Fruit fly (Drosophila melanogaster) whole organism, pupa: ENCODE results near the gene heix.
A peak's percentile ranks its signal among the peaks of the same experiment; 100 is the strongest.

ENCODE experiments used
- CG10348 ChIP-seq: fragments of 200-800 bp; sonication (Bioruptor generic); IDR thresholded peaks from 2 replicates; pipeline ENCODE4 v1.3.6; 2022; ENCODE audit warnings: missing biosample characterization, missing genetic modification characterization
- CG12605 ChIP-seq: fragments of 200-800 bp; sonication (Bioruptor generic); IDR thresholded peaks from 2 replicates; pipeline ENCODE4 v1.3.6; 2022; ENCODE audit warnings: missing biosample characterization, missing genetic modification characterization
- CG13204 ChIP-seq: fragments of 200-800 bp; sonication (Bioruptor generic); optimal IDR thresholded peaks from 2 replicates; lab custom pipeline; 2018; ENCODE audit warnings: missing biosample characterization, mild to moderate bottlenecking, missing genetic modification characterization, moderate library complexity
- CG14655 ChIP-seq: fragments of 200-800 bp; sonication (Bioruptor generic); optimal IDR thresholded peaks from 3 replicates; lab custom pipeline; 2017; ENCODE audit warnings: mild to moderate bottlenecking, missing biosample characterization, missing genetic modification reagents, missing genetic modification characterization
- CG15710 ChIP-seq: fragments of 200-800 bp; sonication (Bioruptor generic); optimal IDR thresholded peaks from 2 replicates; lab custom pipeline; 2018; ENCODE audit warnings: missing biosample characterization, mild to moderate bottlenecking, missing genetic modification characterization, moderate library complexity
- CG17806 ChIP-seq: fragments of 200-800 bp; sonication (Bioruptor generic); optimal IDR thresholded peaks from 2 replicates; lab custom pipeline; 2018; ENCODE audit warnings: missing biosample characterization, mild to moderate bottlenecking, missing genetic modification characterization, moderate library complexity
- CG32121 ChIP-seq: fragments of 200-800 bp; sonication (Bioruptor generic); IDR thresholded peaks from 2 replicates; pipeline ENCODE4 v1.3.6; 2022; ENCODE audit warnings: missing biosample characterization, missing genetic modification characterization
- CG34367 ChIP-seq: fragments of 200-800 bp; sonication (Bioruptor generic); optimal IDR thresholded peaks from 2 replicates; lab custom pipeline; 2018; ENCODE audit warnings: missing biosample characterization, mild to moderate bottlenecking, missing genetic modification characterization
- CG4496 ChIP-seq: fragments of 200-800 bp; sonication (Bioruptor generic); IDR thresholded peaks from 3 replicates; pipeline ENCODE4 v1.3.6; 2022; ENCODE audit warnings: missing biosample characterization, missing genetic modification characterization
- CG8159 ChIP-seq: fragments of 200-800 bp; sonication (Bioruptor generic); optimal IDR thresholded peaks from 3 replicates; lab custom pipeline; 2018; ENCODE audit warnings: missing biosample characterization, mild to moderate bottlenecking, missing genetic modification characterization, moderate library complexity
- CG8301 ChIP-seq: fragments of 200-800 bp; sonication (Bioruptor generic); optimal IDR thresholded peaks from 2 replicates; lab custom pipeline; 2018; ENCODE audit warnings: missing biosample characterization, mild to moderate bottlenecking, missing genetic modification characterization
- CG9948 ChIP-seq: fragments of 200-800 bp; sonication (Bioruptor generic); optimal IDR thresholded peaks from 2 replicates; lab custom pipeline; 2018; ENCODE audit warnings: missing biosample characterization, mild to moderate bottlenecking, missing genetic modification characterization, moderate library complexity
- D1 ChIP-seq: fragments of 200-800 bp; sonication (Bioruptor generic); optimal IDR thresholded peaks from 2 replicates; lab custom pipeline; 2018; ENCODE audit warnings: missing biosample characterization, mild to moderate bottlenecking, missing genetic modification characterization, moderate library complexity
- EcR ChIP-seq: fragments of 200-800 bp; sonication (Bioruptor generic); optimal IDR thresholded peaks from 3 replicates; lab custom pipeline; 2019; ENCODE audit warnings: missing biosample characterization, missing genetic modification characterization, mild to moderate bottlenecking, moderate library complexity, missing genetic modification reagents
- Ets98B ChIP-seq: fragments of 200-800 bp; sonication (Bioruptor generic); IDR thresholded peaks from 2 replicates; pipeline ENCODE4 v1.3.6; 2022; ENCODE audit warnings: missing biosample characterization, missing genetic modification characterization
- Pif1A ChIP-seq: fragments of 200-800 bp; sonication (Bioruptor generic); optimal IDR thresholded peaks from 3 replicates; lab custom pipeline; 2016; ENCODE audit warnings: missing biosample characterization, missing genetic modification characterization
- Pif1B ChIP-seq: fragments of 200-800 bp; sonication (Bioruptor generic); optimal IDR thresholded peaks from 3 replicates; lab custom pipeline; 2016; ENCODE audit warnings: missing biosample characterization, missing genetic modification characterization
- Snoo ChIP-seq: fragments of 200-800 bp; sonication (Bioruptor generic); optimal IDR thresholded peaks from 3 replicates; lab custom pipeline; 2017; ENCODE audit warnings: missing biosample characterization, mild to moderate bottlenecking, missing genetic modification characterization, inconsistent platforms
- fd96Ca ChIP-seq: fragments of 200-800 bp; sonication (Bioruptor generic); IDR thresholded peaks from 3 replicates; pipeline ENCODE4 v1.3.6; 2022; ENCODE audit warnings: missing biosample characterization, missing genetic modification characterization
- gl ChIP-seq: fragments of 200-800 bp; sonication (Bioruptor generic); optimal IDR thresholded peaks from 2 replicates; lab custom pipeline; 2018; ENCODE audit warnings: missing biosample characterization, mild to moderate bottlenecking, missing genetic modification characterization
- rn ChIP-seq: fragments of 200-800 bp; sonication (Bioruptor generic); IDR thresholded peaks from 2 replicates; pipeline ENCODE4 v1.3.6; 2022; ENCODE audit warnings: missing biosample characterization, missing genetic modification characterization

Gene heix

DNA sequence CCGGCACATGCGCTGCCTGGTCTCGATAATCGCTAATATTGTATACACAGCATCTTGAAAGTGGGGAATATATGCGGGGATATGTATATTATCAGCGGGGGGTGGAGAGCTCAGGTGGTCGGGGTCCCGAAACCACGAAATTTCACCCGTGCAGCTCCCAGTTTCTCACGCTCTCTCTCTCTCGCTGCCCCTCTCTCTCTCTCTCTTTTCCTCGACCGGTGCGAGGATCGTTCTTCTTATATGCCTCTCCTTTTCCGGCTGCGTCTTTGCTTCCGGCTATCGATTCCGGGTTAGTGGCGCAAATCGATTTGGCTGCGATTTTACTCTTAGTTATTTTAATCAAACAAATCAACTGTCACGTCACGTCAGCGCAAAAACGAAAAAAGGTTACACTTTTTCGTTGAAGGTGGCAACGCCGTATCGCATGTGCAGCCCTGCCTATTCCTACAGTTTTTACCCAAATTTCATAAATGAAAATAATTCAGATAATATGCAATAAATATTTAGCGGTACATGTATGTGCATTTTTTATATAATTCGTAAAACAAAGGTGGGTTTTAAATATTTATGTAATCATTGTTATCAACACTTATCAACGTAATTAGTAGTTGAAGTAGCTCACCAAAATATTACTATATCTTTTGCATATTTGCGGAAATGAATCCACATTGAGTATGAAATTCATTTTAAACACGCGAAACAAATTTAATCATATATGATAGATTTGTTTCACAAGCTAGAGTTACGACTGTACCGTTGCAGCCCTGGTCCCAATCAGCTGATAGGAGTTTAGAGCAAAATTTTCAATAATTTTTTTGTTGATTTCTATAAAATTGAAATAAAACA, at the start of gene heix, which contains the start of gene CG17328:
heix (minus strand) TSS at position 393 of the 846 bp plus-strand sequence.
CG17328 (plus strand) TSS at position 478 of the 846 bp plus-strand sequence.
- TF ChIP-seq Snoo (peak; percentile 64), EcR (GFP tag; lab: Kevin White, UChicago) (no peak), Ets98B (peak; percentile 27; the same call in 1 of the 2 replicates), CG13204 (GFP tag; lab: Kevin White, UChicago) (no peak), CG17806 (tag; lab: Kevin White, UChicago) (peak; percentile 62), Pif1A (no peak), CG14655 (no peak), CG15710 (peak; percentile 74), CG9948 (peak; percentile 59), CG4496 (GFP tag; lab: Robert Waterston, UW) (peak; percentile 69), D1 (tag; lab: Kevin White, UChicago) (no peak), CG10348 (GFP tag; lab: Robert Waterston, UW) (0 out of 2 replicates have a peak, but pooled peaks have one; percentile 16), CG8301 (tag; lab: Kevin White, UChicago) (peak; percentile 59), fd96Ca (GFP tag; lab: Robert Waterston, UW) (no peak), rn (GFP tag; lab: Robert Waterston, UW) (0 out of 2 replicates have a peak, but pooled peaks have one; percentile 40), gl (tag; lab: Kevin White, UChicago) (no peak), CG12605 (GFP tag; lab: Robert Waterston, UW) (no peak), CG8159 (peak; percentile 73), CG32121 (GFP tag; lab: Robert Waterston, UW) (peak; percentile 14; the same call in 1 of the 2 replicates), CG34367 (peak; percentile 56), Pif1B (GFP tag; lab: Kevin White, UChicago) (no peak)

DNA sequence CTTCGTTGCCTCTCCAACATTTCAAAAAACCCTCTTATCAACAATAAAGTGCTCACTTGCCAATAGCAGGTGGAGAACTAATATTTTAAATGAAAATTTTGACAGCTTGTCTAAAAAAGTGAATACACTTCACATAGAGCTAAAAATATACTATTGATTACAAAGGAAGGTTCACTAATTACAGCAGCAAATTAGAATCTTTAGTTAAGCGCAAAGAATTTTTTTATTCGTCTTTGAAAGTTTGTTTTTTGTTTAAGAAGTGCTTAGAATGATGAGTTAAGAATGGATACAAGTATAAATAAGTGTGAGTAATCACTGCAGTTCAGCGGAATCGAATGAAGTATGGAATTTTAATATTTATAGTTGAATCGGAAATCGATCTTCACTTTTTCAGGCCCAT, 42.6 kb upstream of the heix start, which contains the start of gene CG44405:
CG44405 (minus strand) TSS at position 101 of the 400 bp plus-strand sequence.
- TF ChIP-seq CG8159 (no peak), CG9948 (no peak), CG17806 (tag; lab: Kevin White, UChicago) (no peak)

DNA sequence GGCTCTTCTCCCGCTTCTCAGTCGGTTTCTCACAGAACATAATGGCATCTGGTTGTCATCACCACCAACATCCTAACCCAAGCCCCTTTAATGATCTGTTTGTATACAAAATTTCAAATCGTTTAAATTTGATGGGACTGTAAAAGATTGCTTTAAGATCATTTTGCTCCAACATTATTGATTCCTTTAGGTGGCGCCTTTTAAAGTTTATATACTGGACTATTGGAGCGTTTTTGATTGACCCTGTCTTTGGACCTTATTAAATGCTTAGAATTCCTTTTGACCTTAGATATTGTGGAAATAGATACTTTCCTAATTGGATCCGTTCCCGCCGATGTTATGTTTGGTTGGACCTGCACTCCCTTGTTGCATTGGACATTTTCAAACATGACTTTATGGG, 40.6 kb upstream of the heix start, which contains the start of gene CG42266:
CG42266 (minus strand) TSS at position 101 of the 400 bp plus-strand sequence.
- TF ChIP-seq CG34367, result no peak
- TF ChIP-seq CG13204 (GFP tag; lab: Kevin White, UChicago), result no peak
- no peak for TF ChIP-seq CG32121 (GFP tag; lab: Robert Waterston, UW)
- no peak for TF ChIP-seq Pif1A
- TF ChIP-seq CG8159, result no peak
- TF ChIP-seq CG12605 (GFP tag; lab: Robert Waterston, UW), result no peak
- TF ChIP-seq Pif1B (GFP tag; lab: Kevin White, UChicago), result no peak
- TF ChIP-seq rn (GFP tag; lab: Robert Waterston, UW), result no peak
- no peak for TF ChIP-seq CG10348 (GFP tag; lab: Robert Waterston, UW)
- TF ChIP-seq CG17806 (tag; lab: Kevin White, UChicago), result no peak
- no peak for TF ChIP-seq fd96Ca (GFP tag; lab: Robert Waterston, UW)
- no peak for TF ChIP-seq Snoo
- TF ChIP-seq, all 21 proteins: peak for 0

DNA sequence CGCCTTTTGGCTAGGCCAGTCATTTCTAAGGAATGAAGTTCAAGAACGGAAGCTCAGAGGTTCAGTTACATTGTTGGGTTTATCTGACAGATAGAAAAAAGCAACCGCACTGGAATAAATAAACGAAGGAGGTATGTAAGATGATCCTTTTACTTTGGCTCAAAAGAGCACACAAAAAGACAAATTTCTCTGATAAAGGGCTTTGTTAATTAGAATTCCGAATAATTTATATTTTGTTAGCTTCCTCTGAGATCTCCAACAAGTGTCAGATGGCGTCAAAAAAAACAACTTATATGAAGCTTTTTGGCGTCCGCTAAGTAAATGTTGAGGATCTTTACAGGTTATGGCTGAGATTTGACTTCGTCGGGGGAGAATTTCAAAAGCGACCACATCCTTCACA, 38.1 kb upstream of the heix start, which contains the start of gene CG31817:
CG31817 (minus strand) TSS at position 101 of the 400 bp plus-strand sequence.
- TF ChIP-seq gl (tag; lab: Kevin White, UChicago), result no peak
- TF ChIP-seq rn (GFP tag; lab: Robert Waterston, UW), result no peak
- TF ChIP-seq CG8159, result no peak
- no peak for TF ChIP-seq CG17806 (tag; lab: Kevin White, UChicago)
- no peak for TF ChIP-seq CG34367
- no peak for TF ChIP-seq CG10348 (GFP tag; lab: Robert Waterston, UW)
- TF ChIP-seq Ets98B, result no peak
- TF ChIP-seq Pif1B (GFP tag; lab: Kevin White, UChicago), result no peak
- no peak for TF ChIP-seq CG14655
- TF ChIP-seq D1 (tag; lab: Kevin White, UChicago), result no peak
- no peak for TF ChIP-seq CG15710
- TF ChIP-seq CG4496 (GFP tag; lab: Robert Waterston, UW), result no peak
- no peak for TF ChIP-seq Snoo

DNA sequence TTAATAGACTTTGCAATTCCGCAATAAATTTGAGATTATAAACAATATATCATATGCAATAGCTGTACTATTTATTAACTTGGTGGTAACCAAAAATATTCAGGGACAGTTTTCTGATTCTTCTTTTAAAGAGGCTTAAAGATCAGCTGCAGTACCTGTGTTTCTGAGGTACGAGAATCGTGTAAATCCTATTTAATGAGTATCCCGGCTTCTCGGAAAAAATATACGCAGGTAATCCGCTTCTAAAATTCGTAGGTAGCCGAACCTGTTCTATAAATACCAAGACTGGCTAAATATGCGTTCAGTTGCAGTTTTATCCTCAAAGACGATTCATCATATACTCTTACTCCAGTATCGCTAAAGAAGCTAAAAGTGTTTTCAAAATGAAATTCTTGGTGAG, 30.0 kb upstream of the heix start, which contains the start of gene CG4440:
CG4440 (plus strand) TSS at position 301 of the 400 bp plus-strand sequence.
- TF ChIP-seq CG17806 (tag; lab: Kevin White, UChicago) (no peak), CG10348 (GFP tag; lab: Robert Waterston, UW) (no peak), CG4496 (GFP tag; lab: Robert Waterston, UW) (no peak), CG9948 (no peak), CG15710 (no peak), gl (tag; lab: Kevin White, UChicago) (no peak), Pif1A (no peak), rn (GFP tag; lab: Robert Waterston, UW) (no peak)

DNA sequence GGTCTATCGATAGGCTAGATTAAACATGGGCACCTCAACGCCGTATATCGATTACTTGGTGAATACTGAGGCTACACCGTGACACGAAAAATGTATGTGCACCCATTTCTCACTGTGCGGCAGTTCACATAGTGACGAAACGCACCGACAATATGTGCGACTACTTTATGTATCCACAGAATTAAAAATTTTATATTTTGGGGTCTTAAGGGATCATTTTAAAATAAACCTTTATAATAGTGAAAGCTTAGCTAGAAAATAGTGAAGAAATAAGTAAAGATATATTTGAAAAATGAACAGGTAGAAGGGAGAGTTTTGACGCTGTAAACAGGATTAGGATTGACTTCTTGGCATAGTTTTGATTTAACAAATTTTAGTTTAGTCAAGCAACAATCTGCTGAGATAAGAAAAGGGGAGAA, 29.5 kb upstream of the heix start, which contains the start of gene mRpL4:
mRpL4 (minus strand) TSS at position 31 of the 419 bp plus-strand sequence.
- TF ChIP-seq CG8301 (tag; lab: Kevin White, UChicago) (no peak), CG17806 (tag; lab: Kevin White, UChicago) (no peak), CG34367 (no peak), CG9948 (no peak), fd96Ca (GFP tag; lab: Robert Waterston, UW) (no peak), CG14655 (no peak), CG32121 (GFP tag; lab: Robert Waterston, UW) (peak; percentile 27; the same call in 1 of the 2 replicates), Snoo (peak; percentile 14), CG8159 (no peak), CG15710 (no peak), D1 (tag; lab: Kevin White, UChicago) (peak; percentile 71), CG13204 (GFP tag; lab: Kevin White, UChicago) (no peak), CG4496 (GFP tag; lab: Robert Waterston, UW) (no peak; the same call in 2 of the 3 replicates), Pif1A (no peak)
